Fruit fly (Drosophila melanogaster) whole organism, pupa: ENCODE measurements around the gene SLC5A11.

Experiments used
- CG10348 ChIP-seq: fragments of 200-800 bp; sonication (Bioruptor generic); IDR thresholded peaks from 2 replicates; pipeline ENCODE4 v1.3.6; 2022; ENCODE audit warnings: missing biosample characterization, missing genetic modification characterization
- CG13204 ChIP-seq: fragments of 200-800 bp; sonication (Bioruptor generic); optimal IDR thresholded peaks from 2 replicates; lab custom pipeline; 2018; ENCODE audit warnings: missing biosample characterization, mild to moderate bottlenecking, missing genetic modification characterization, moderate library complexity
- CG32121 ChIP-seq: fragments of 200-800 bp; sonication (Bioruptor generic); IDR thresholded peaks from 2 replicates; pipeline ENCODE4 v1.3.6; 2022; ENCODE audit warnings: missing biosample characterization, missing genetic modification characterization
- CG4496 ChIP-seq: fragments of 200-800 bp; sonication (Bioruptor generic); IDR thresholded peaks from 3 replicates; pipeline ENCODE4 v1.3.6; 2022; ENCODE audit warnings: missing biosample characterization, missing genetic modification characterization
- CG8159 ChIP-seq: fragments of 200-800 bp; sonication (Bioruptor generic); optimal IDR thresholded peaks from 3 replicates; lab custom pipeline; 2018; ENCODE audit warnings: missing biosample characterization, mild to moderate bottlenecking, missing genetic modification characterization, moderate library complexity
- CG8301 ChIP-seq: fragments of 200-800 bp; sonication (Bioruptor generic); optimal IDR thresholded peaks from 2 replicates; lab custom pipeline; 2018; ENCODE audit warnings: missing biosample characterization, mild to moderate bottlenecking, missing genetic modification characterization
- D1 ChIP-seq: fragments of 200-800 bp; sonication (Bioruptor generic); optimal IDR thresholded peaks from 2 replicates; lab custom pipeline; 2018; ENCODE audit warnings: missing biosample characterization, mild to moderate bottlenecking, missing genetic modification characterization, moderate library complexity
- EcR ChIP-seq: fragments of 200-800 bp; sonication (Bioruptor generic); optimal IDR thresholded peaks from 3 replicates; lab custom pipeline; 2019; ENCODE audit warnings: missing biosample characterization, missing genetic modification characterization, mild to moderate bottlenecking, moderate library complexity, missing genetic modification reagents
- Pif1B ChIP-seq: fragments of 200-800 bp; sonication (Bioruptor generic); optimal IDR thresholded peaks from 3 replicates; lab custom pipeline; 2016; ENCODE audit warnings: missing biosample characterization, missing genetic modification characterization
- gl ChIP-seq: fragments of 200-800 bp; sonication (Bioruptor generic); optimal IDR thresholded peaks from 2 replicates; lab custom pipeline; 2018; ENCODE audit warnings: missing biosample characterization, mild to moderate bottlenecking, missing genetic modification characterization
- rn ChIP-seq: fragments of 200-800 bp; sonication (Bioruptor generic); IDR thresholded peaks from 2 replicates; pipeline ENCODE4 v1.3.6; 2022; ENCODE audit warnings: missing biosample characterization, missing genetic modification characterization

- TF ChIP-seq CG13204 (GFP tag; lab: Kevin White, UChicago) (no peak), CG4496 (GFP tag; lab: Robert Waterston, UW) (no peak), CG8301 (tag; lab: Kevin White, UChicago) (no peak), EcR (GFP tag; lab: Kevin White, UChicago) (no peak), CG10348 (no peak), rn (GFP tag; lab: Robert Waterston, UW) (no peak), D1 (tag; lab: Kevin White, UChicago) (no peak), CG32121 (GFP tag; lab: Robert Waterston, UW) (no peak), gl (tag; lab: Kevin White, UChicago) (no peak), CG8159 (tag; lab: Kevin White, UChicago) (no peak), Pif1B (GFP tag; lab: Kevin White, UChicago) (no peak)
These were observed 41.9 kb downstream of the SLC5A11 start, which contains the start of gene Piezo for dm6 chr2L:8163025-8163351.
